Worm (Caenorhabditis elegans) whole organism, midembryonic: ENCODE measurements around the gene F10E9.7.

Experiments used
- T22C8.4 ChIP-seq: fragments of 200-800 bp; sonication (Bioruptor generic); IDR thresholded peaks from 2 replicates; pipeline ENCODE4 v1.3.6; 2022; ENCODE audit warnings: missing genetic modification characterization, missing compliant biosample characterization
- cog-1 ChIP-seq: sonication (generic microtip); optimal IDR thresholded peaks from 2 replicates; lab custom pipeline; 2016; ENCODE audit warnings: missing genetic modification characterization, missing compliant biosample characterization
- flt-1 ChIP-seq: fragments of 200-800 bp; sonication (Bioruptor generic); IDR thresholded peaks from 2 replicates; pipeline ENCODE4 v1.3.6; 2022; ENCODE audit warnings: missing genetic modification characterization, missing compliant biosample characterization
- med-1 ChIP-seq: sonication (generic microtip); optimal IDR thresholded peaks from 2 replicates; lab custom pipeline; 2017; ENCODE audit warnings: missing genetic modification characterization, mild to moderate bottlenecking, missing compliant biosample characterization, antibody characterized with exemption, missing genetic modification reagents; ENCODE audit not compliant: insufficient read depth
- ref-1 ChIP-seq: fragments of 200-800 bp; sonication (Bioruptor generic); conservative IDR thresholded peaks from 2 replicates; pipeline ENCODE4 v1.3.6; 2022; ENCODE audit warnings: missing genetic modification reagents, missing genetic modification characterization, missing compliant biosample characterization
- tab-1 ChIP-seq: fragments of 200-800 bp; sonication (Bioruptor generic); IDR thresholded peaks from 2 replicates; pipeline ENCODE4 v1.3.6; 2022; ENCODE audit warnings: missing genetic modification characterization, missing compliant biosample characterization
- ztf-23 ChIP-seq: fragments of 200-800 bp; sonication (Bioruptor generic); IDR thresholded peaks from 2 replicates; pipeline ENCODE4 v1.3.6; 2022; ENCODE audit warnings: missing genetic modification reagents, missing genetic modification characterization, missing compliant biosample characterization
- ztf-29 ChIP-seq: fragments of 200-800 bp; sonication (Bioruptor generic); IDR thresholded peaks from 2 replicates; pipeline ENCODE4 v1.3.6; 2022; ENCODE audit warnings: missing genetic modification reagents, missing genetic modification characterization, missing compliant biosample characterization

ce11 chrIII:8283525-8283924 lies 23.7 kb downstream of the F10E9.7 start:
- TF ChIP-seq ztf-29 (GFP tag; lab: Robert Waterston, UW), result no peak
- TF ChIP-seq flt-1, result no peak
- TF ChIP-seq cog-1 (tag; lab: Kevin White, UChicago), result no peak
- TF ChIP-seq T22C8.4 (GFP tag; lab: Robert Waterston, UW), result no peak
- TF ChIP-seq ref-1 (GFP tag; lab: Robert Waterston, UW), result no peak
- no peak for TF ChIP-seq tab-1 (GFP tag; lab: Robert Waterston, UW)
- TF ChIP-seq ztf-23, result no peak
- TF ChIP-seq med-1 (GFP tag; lab: Kevin White, UChicago), result no peak
